Fruit fly (Drosophila melanogaster) whole organism: ENCODE results near the gene Osi22.

ENCODE experiments used
- CG8478 ChIP-seq: fragments of >200 bp; optimal IDR thresholded peaks from 2 replicates; lab custom pipeline; 2018; ENCODE audit warnings: inconsistent platforms
- EcR ChIP-seq, 2 experiments: fragments of >200 bp; optimal IDR thresholded peaks; 2 replicates each; lab custom pipeline; 2017; ENCODE audit warnings: missing biosample characterization in 2 of 2, missing genetic modification characterization in 2 of 2, missing genetic modification reagents in 2 of 2
- usp ChIP-seq: fragments of >200 bp; optimal IDR thresholded peaks from 2 replicates; lab custom pipeline; 2017; ENCODE audit warnings: missing biosample characterization, missing genetic modification characterization, mixed read lengths

DNA sequence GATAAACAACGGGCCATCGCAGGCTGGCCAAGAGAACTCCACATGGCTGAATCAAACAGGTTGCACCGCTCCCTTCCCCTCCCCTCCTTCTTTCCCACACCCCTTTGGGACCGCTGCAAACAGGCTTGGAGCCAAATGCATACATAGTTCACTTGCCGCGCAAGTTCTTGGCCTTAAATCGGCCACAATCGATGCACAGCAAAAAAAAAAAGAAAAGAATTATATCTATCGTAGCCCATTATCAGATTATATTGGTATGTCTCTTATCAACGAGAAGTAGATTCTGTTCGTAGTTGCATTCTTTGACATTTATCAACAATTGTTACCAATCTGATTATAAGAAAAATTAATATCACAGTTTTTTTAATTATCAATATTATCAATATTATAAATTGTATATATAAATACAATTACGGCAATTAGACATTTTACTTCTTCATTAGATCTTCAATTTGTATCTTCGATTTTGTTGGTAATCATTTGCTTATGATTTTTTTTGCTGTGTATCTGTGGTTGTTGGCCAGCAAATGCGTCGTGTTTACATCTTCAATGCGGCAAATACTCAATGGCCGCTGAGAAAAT is 15.0 kb downstream of the Osi22 start:
- TF ChIP-seq usp (GFP tag; lab: Kevin White, UChicago) (no peak), EcR (GFP tag; optimal IDR thresholded peaks at IDR 0.05; lab: Kevin White, UChicago) (no peak), CG8478 (no peak)
